Fruit fly (Drosophila melanogaster): ENCODE measurements around the gene CG2747.
"Not testable (repeated sequence)": the region's sequence is repeated elsewhere in the genome, so short reads cannot be mapped to it uniquely, and the experiment has no call there.

CG2747 gene

dm6 chr3R:8030151-8030899 is at the start of gene CG2747, which contains the start of gene CG10903:
CG2747 (minus strand) TSS chr3R:8030790.
CG10903 (plus strand) TSS chr3R:8030411.
- no peak for TF ChIP-seq CTCF (optimal IDR thresholded peaks at IDR 0.05)
- TF ChIP-seq CG8478 (optimal IDR thresholded peaks at IDR 0.05) = no peak

dm6 chr3R:8072635-8073034 is 42.0 kb upstream of the CG2747 start:
- TF ChIP-seq CG8478 (optimal IDR thresholded peaks at IDR 0.05) (no peak), CTCF (optimal IDR thresholded peaks at IDR 0.05) (no peak)

- no peak for TF ChIP-seq CTCF (optimal IDR thresholded peaks at IDR 0.05)
- no peak for TF ChIP-seq CG8478 (optimal IDR thresholded peaks at IDR 0.05)
These were observed 28.4 kb upstream of the CG2747 start, which contains the start of gene mAChR-B for dm6 chr3R:8058984-8059383. mAChR-B (plus strand) TSS chr3R:8059284.

dm6 chr3R:8049373-8049772 is 18.8 kb upstream of the CG2747 start, which contains the start of gene CG43061:
CG43061 (plus strand) TSS chr3R:8049673.
- not testable (repeated sequence) for TF ChIP-seq CTCF, CG8478 (optimal IDR thresholded peaks at IDR 0.05)

dm6 chr3R:8048867-8049266 is 18.3 kb upstream of the CG2747 start, which contains the start of gene CG43618:
CG43618 (plus strand) TSS chr3R:8049167.
- TF ChIP-seq CG8478, CTCF (optimal IDR thresholded peaks at IDR 0.05): not testable (repeated sequence)

- TF ChIP-seq CTCF (optimal IDR thresholded peaks at IDR 0.05) (no peak), CG8478 (optimal IDR thresholded peaks at IDR 0.05) (no peak)
These were observed 10.3 kb upstream of the CG2747 start, which contains the start of gene CG43060 for dm6 chr3R:8040843-8041242. CG43060 (plus strand) TSS chr3R:8041224.

dm6 chr3R:8038927-8039326 is 8.3 kb upstream of the CG2747 start:
- TF ChIP-seq CG8478 (optimal IDR thresholded peaks at IDR 0.05) (no peak), CTCF (optimal IDR thresholded peaks at IDR 0.05) (no peak)

- TF ChIP-seq CTCF (optimal IDR thresholded peaks at IDR 0.05) = no peak
- TF ChIP-seq CG8478 (optimal IDR thresholded peaks at IDR 0.05) = no peak
These were observed 7.3 kb upstream of the CG2747 start for dm6 chr3R:8037896-8038295.

- TF ChIP-seq CTCF (optimal IDR thresholded peaks at IDR 0.05) (no peak), CG8478 (optimal IDR thresholded peaks at IDR 0.05) (no peak)
These were observed 2.4 kb upstream of the CG2747 start, which contains the start of the genes CG11035 and unc-45 for dm6 chr3R:8032923-8033478. CG11035 (minus strand) TSS chr3R:8033009. unc-45 (plus strand) TSS chr3R:8033301.

dm6 chr3R:8029496-8030013 is 1.0 kb downstream of the CG2747 start, which contains the start of gene ImpE3:
ImpE3 (minus strand) TSS chr3R:8029546.
- TF ChIP-seq CG8478 (optimal IDR thresholded peaks at IDR 0.05) = no peak
- TF ChIP-seq CTCF (optimal IDR thresholded peaks at IDR 0.05) = no peak

DNA sequence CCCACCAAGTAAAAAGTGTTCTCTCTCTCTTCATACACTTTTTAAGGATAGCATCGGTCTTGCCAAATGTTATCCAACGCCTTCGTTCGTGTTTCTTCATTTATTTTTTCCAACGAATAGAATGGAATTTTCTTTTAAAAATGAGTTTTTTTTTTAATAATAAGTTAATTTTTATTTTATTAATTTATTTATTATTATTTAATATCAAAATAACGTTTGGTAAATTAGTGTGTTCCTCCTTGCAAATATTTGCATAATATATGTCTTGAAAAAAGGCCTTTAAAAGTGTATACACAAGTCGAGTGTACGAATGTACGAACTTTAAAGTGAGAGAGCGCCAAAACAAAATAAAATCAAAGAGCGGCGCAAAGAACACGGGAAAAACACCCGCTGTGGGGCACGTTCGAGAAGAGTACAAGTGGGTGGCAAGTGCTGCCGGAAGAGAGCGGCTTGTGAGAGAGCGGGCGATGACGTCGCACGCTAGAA is 3.3 kb downstream of the CG2747 start:
- TF ChIP-seq CG8478 (optimal IDR thresholded peaks at IDR 0.05) = no peak

DNA sequence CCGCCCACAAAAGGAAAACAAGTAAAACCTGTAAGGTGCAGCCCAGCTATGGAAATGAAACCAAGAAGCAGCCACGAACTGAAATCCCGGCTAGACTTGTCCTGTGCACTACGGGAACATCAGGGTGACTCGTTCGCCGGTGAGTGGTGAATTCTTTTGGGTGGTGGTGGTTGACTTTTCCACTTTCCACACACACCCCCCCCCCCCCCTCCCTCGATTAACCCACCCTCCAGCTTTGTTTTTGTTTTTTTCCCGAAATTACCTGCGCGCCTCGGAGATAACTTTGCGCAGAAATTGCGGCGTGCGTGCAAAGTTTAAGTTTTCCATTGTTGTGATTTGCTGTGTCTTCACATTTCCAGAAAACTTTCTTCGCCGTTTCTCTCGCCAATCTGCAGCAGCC is 4.1 kb downstream of the CG2747 start:
- TF ChIP-seq CG8478 (optimal IDR thresholded peaks at IDR 0.05) (no peak), CTCF (optimal IDR thresholded peaks at IDR 0.05) (no peak)

DNA sequence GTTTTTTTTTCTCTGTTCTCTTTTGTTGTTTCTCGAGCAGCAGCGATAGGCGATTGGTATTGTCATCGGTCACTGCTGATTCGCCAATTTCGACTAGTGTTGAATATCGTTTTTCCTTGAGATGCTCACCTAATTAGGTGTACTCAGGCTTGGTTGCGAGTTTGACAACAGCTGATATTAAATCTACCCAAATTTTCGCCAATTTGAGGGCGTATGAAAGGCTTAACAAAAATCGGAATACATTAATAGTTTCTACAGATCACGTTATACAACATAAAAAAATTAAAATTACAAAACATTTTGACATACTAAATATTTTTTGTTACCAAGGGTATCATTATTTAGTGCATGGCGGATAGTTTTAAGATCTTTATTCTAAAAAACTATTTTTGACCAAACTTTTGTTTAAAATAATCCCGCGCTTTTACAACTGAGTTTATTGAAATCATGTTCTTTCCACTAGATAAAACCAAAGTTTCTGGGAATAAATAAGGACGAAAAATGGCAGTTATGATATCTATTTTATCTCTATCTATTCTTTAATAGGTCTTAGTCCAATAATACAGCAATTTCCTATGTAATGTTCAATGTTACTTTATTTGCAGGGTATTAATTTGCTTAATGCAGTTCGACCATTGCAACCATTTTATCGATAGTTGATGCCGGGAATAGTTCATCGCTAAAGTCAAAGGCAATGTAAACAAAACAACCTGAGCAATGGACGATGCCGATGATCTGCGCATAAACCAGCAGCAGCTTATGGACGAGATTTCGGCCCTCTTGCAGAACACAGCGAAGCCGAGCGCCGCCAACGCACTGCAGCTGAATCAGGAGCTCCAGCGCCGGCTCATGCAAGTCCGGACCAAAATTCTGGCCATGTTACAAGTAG is 17.2 kb downstream of the CG2747 start, which contains the start of the genes CG10435 and Pbp95:
Gene CG10435, minus strand, starts transcription at position 81 of the 889 bp plus-strand sequence.
Gene Pbp95, plus strand, starts transcription at position 671 of the 889 bp plus-strand sequence.
- no peak for TF ChIP-seq CG8478 (optimal IDR thresholded peaks at IDR 0.05)
- TF ChIP-seq CTCF (optimal IDR thresholded peaks at IDR 0.05) = no peak

DNA sequence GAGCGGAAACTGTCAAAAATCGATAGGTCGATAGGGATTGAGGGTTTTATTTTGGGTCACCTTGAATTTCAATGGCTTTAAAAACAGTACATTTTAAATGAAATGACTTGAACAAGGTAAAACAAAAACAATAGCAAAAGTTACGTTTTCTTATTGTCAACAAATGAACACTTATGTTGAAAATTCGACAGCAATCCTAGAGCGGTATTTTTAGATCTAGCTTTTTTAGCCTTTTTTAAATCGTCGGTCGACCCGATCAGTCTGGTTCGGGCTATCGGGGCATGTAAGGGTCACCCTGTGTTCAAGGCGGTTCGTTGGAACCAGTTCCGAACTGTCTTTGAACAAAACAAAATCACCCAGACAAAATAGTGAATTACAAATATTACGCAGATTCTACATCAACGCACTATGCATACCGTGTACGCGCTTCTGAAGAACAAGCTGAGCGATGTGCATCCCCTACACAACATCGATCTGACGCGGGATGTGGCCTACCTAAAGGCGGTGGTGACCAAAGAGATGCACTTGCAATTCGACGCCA is 21.4 kb downstream of the CG2747 start, which contains the start of the genes CG11052 and CG3223:
Gene CG11052, minus strand, starts transcription at position 218 of the 541 bp plus-strand sequence.
Gene CG3223, plus strand, starts transcription at position 321 of the 541 bp plus-strand sequence.
- no peak for TF ChIP-seq CTCF (optimal IDR thresholded peaks at IDR 0.05)
- TF ChIP-seq CG8478 (optimal IDR thresholded peaks at IDR 0.05) = no peak
